Worm (Caenorhabditis elegans) whole organism, late embryonic: Measurements from ENCODE around the gene sox-4.

Experiments
- ama-1 ChIP-seq: fragments of 150-350 bp; optimal IDR thresholded peaks from 2 replicates; lab custom pipeline; 2014
- hlh-15 ChIP-seq: sonication (generic microtip); optimal IDR thresholded peaks from 2 replicates; lab custom pipeline; 2016; ENCODE audit warnings: missing genetic modification characterization, missing compliant biosample characterization
- lim-6 ChIP-seq: sonication (generic microtip); optimal IDR thresholded peaks from 2 replicates; lab custom pipeline; 2016; ENCODE audit warnings: missing genetic modification characterization, missing compliant biosample characterization
- ztf-16 ChIP-seq: sonication (generic microtip); optimal IDR thresholded peaks from 2 replicates; lab custom pipeline; 2017; ENCODE audit warnings: missing genetic modification characterization, missing compliant biosample characterization

DNA sequence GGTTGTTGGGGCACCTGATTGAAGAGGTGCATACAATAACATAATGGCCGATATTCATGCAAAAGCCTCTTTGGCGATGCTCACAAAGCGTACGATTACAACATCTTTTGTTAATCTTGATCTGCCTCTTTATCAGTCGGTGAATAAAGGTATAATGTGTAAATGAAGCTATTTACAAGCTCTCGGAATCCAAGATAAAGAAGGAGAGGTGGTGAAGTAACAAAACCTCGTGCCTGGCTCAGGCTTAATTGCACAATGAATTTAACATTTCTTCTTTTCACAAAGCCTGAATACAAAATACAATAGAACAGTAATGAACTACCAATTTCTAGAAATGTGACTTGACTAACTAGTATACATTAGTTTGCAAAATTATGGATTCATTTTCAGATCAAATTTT is 1.6 kb downstream of the sox-4 start:
- no peak for TF ChIP-seq lim-6
- TF ChIP-seq hlh-15 (tag; lab: Kevin White, UChicago) = no peak
- no peak for TF ChIP-seq ztf-16 (tag; lab: Kevin White, UChicago)
- no peak for TF ChIP-seq ama-1 (lab: Kevin White, UChicago)
